Worm (Caenorhabditis elegans) whole organism, L1 larva: Measurements from ENCODE around the gene C48B4.7.

ENCODE experiments used
- ama-1 ChIP-seq: fragments of 150-350 bp; optimal IDR thresholded peaks from 2 replicates; lab custom pipeline; 2014
- ceh-8 ChIP-seq: fragments of 200-800 bp; sonication (Bioruptor generic); optimal IDR thresholded peaks from 2 replicates; lab custom pipeline; 2018; ENCODE audit warnings: mild to moderate bottlenecking, missing genetic modification characterization, moderate library complexity, missing compliant biosample characterization
- ceh-82 ChIP-seq, 3 experiments: fragments of 150-350 bp in 1 of 3; sonication (generic microtip) in 2 of 3; optimal IDR thresholded peaks; 2 replicates each; lab custom pipeline; 2014 to 2017; ENCODE audit warnings: missing biosample characterization in 3 of 3, missing genetic modification characterization in 3 of 3
- efl-1 ChIP-seq, 4 experiments: fragments of 150-350 bp; optimal IDR thresholded peaks in 3 of 4; peaks in 1 of 4; 1 replicate in 1 of 4; 2 replicates in 3 of 4; lab custom pipeline; 2014; ENCODE audit warnings: missing biosample characterization in 2 of 4, missing genetic modification characterization in 2 of 4, missing genetic modification reagents in 2 of 4
- efl-3 ChIP-seq: fragments of 200-800 bp; sonication (Bioruptor generic); optimal IDR thresholded peaks from 2 replicates; lab custom pipeline; 2018; ENCODE audit warnings: mild to moderate bottlenecking, missing genetic modification characterization, missing compliant biosample characterization
- lin-39 ChIP-seq: fragments of 150-350 bp; optimal IDR thresholded peaks from 2 replicates; lab custom pipeline; 2014; ENCODE audit warnings: missing biosample characterization, missing genetic modification reagents, missing genetic modification characterization
- mdl-1 ChIP-seq, 2 experiments: fragments of 150-350 bp; optimal IDR thresholded peaks; 2 replicates each; lab custom pipeline; 2014 to 2017; ENCODE audit warnings: missing biosample characterization in 2 of 2, missing genetic modification characterization in 2 of 2, inconsistent platforms in 1 of 2
- nhr-90 ChIP-seq: sonication (generic microtip); optimal IDR thresholded peaks from 2 replicates; lab custom pipeline; 2016; ENCODE audit warnings: mild to moderate bottlenecking, missing genetic modification characterization, missing compliant biosample characterization; ENCODE audit not compliant: poor library complexity
- sox-4 ChIP-seq: sonication (generic microtip); optimal IDR thresholded peaks from 2 replicates; lab custom pipeline; 2016; ENCODE audit warnings: missing genetic modification characterization, missing compliant biosample characterization
- sptf-1 ChIP-seq: fragments of 150-350 bp; optimal IDR thresholded peaks from 2 replicates; lab custom pipeline; 2014; ENCODE audit warnings: missing biosample characterization, missing genetic modification characterization

DNA sequence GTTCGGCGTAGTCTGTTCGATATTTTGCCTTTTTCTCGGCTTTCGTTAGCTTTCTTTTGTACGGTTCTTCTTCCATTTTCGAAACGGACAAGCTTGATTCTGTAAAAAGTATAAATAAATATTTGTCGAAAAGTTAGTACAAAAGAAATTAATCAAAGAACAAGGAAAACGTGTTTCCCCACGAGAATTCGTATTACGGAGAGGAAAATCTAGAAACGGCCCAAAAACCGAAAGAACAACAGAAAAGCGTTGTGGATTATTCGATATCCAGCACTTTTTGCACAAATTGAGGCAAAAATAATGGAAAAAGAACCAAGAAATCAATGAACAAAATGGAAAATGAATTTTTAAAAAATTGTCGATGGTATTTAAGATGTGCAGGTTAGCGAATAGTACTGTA, 17.0 kb downstream of the C48B4.7 start, which contains the start of gene mut-7:
- TF ChIP-seq lin-39 (tag; lab: Kevin White, UChicago), result no peak
- no peak for TF ChIP-seq ceh-82 (tag; optimal IDR thresholded peaks at IDR 0.05; lab: Kevin White, UChicago)
- no peak for TF ChIP-seq ama-1 (lab: Kevin White, UChicago)
- no peak for TF ChIP-seq efl-3 (GFP tag; lab: Kevin White, UChicago)
- TF ChIP-seq ceh-8 (GFP tag; lab: Kevin White, UChicago), result no peak
- no peak for TF ChIP-seq efl-1 (optimal IDR thresholded peaks at IDR 0.05; lab: Kevin White, UChicago)
- no peak for TF ChIP-seq efl-1 (GFP tag; optimal IDR thresholded peaks at IDR 0.05 in 1 of 2; lab: Kevin White, UChicago)
- no peak for TF ChIP-seq nhr-90 (tag; lab: Kevin White, UChicago)
- no peak for TF ChIP-seq sptf-1
- no peak for TF ChIP-seq sox-4 (tag; lab: Kevin White, UChicago)
- no peak for TF ChIP-seq mdl-1 (tag; optimal IDR thresholded peaks at IDR 0.05; lab: Kevin White, UChicago)
